Worm (Caenorhabditis elegans): ENCODE data around the gene K02E10.4.
A peak's percentile ranks its signal among the peaks of the same experiment; 100 is the strongest.

Gene K02E10.4

DNA sequence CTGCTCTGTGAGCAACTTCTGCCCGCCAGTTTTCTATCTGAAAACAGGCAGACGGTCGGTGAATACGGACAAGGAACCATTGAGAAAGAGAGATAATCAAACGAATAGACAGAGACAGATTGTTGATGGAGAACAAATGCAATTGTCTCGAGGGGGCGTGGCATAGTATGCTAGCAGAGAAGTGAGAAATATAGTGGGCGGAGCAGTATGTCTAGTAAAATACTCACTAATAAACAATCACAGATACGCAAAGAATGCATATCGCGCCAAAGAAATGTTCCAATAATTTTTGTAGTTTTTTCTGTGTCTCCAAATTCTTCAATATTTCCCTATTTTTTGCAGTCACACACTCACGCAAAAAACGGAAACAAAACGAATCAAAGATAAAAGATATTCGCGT is 49.3 kb downstream of the K02E10.4 start, which contains the start of gene tbc-12:
tbc-12 (minus strand) TSS at position 101 of the 400 bp plus-strand sequence.
- TF ChIP-seq hsf-1 (GFP tag; IDR thresholded peaks at IDR 0.05) (no peak), F33H1.4 (GFP tag; IDR thresholded peaks at IDR 0.05) (no peak), snpc-1.1 (tag; optimal IDR thresholded peaks at IDR 0.05; ENCODE audit: insufficient read depth) (no peak), Y67H2A.10 (GFP tag; conservative IDR thresholded peaks at IDR 0.05) (no peak), egl-44 (GFP tag; IDR thresholded peaks at IDR 0.05) (no peak), T26A5.8 (tag; optimal IDR thresholded peaks at IDR 0.05) (no peak), ztf-26 (tag; optimal IDR thresholded peaks at IDR 0.05) (no peak), Y79H2A.3 (GFP tag; conservative IDR thresholded peaks at IDR 0.05) (no peak), Y56A3A.18 (GFP tag; IDR thresholded peaks at IDR 0.05) (no peak), chd-7 (tag; optimal IDR thresholded peaks at IDR 0.05) (no peak), lag-1 (GFP tag; IDR thresholded peaks at IDR 0.05) (no peak), F49E8.2 (tag; optimal IDR thresholded peaks at IDR 0.05; ENCODE audit: insufficient read depth) (no peak), lir-1 (GFP tag; conservative IDR thresholded peaks at IDR 0.05) (no peak), ztf-28 (GFP tag; IDR thresholded peaks at IDR 0.05) (no peak), ceh-40 (GFP tag; IDR thresholded peaks at IDR 0.05) (no peak), B0035.1 (tag; optimal IDR thresholded peaks at IDR 0.05) (no peak), tlf-1 (GFP tag; optimal IDR thresholded peaks at IDR 0.05) (no peak), die-1 (tag; optimal IDR thresholded peaks at IDR 0.05) (no peak), ccch-3 (GFP tag; optimal IDR thresholded peaks at IDR 0.05) (no peak)

ce11 chrX:2536246-2536772 is 53.2 kb downstream of the K02E10.4 start:
- TF ChIP-seq mel-28 (tag; optimal IDR thresholded peaks at IDR 0.05; ENCODE audit: borderline replicate concordance) (no peak), sea-2 (GFP tag; IDR thresholded peaks at IDR 0.05) (no peak), egl-18 (GFP tag; IDR thresholded peaks at IDR 0.05) (0 out of 2 replicates have a peak, but pooled peaks have one; percentile 26), F49E8.2 (tag; optimal IDR thresholded peaks at IDR 0.05; ENCODE audit: insufficient read depth) (no peak), bed-1 (GFP tag; IDR thresholded peaks at IDR 0.05) (no peak), snpc-4 (GFP tag; optimal IDR thresholded peaks at IDR 0.05) (no peak), snpc-4 (tag; optimal IDR thresholded peaks at IDR 0.05) (peak in 2 of 4 experiments; percentile 4 to 15), madf-3 (GFP tag; IDR thresholded peaks at IDR 0.05) (0 out of 2 replicates have a peak, but pooled peaks have one; percentile 54), egrh-3 (GFP tag; IDR thresholded peaks at IDR 0.05) (peak; percentile 71), Y56A3A.18 (GFP tag; IDR thresholded peaks at IDR 0.05) (no peak), zfh-2 (GFP tag; conservative IDR thresholded peaks at IDR 0.05) (peak; percentile 95), let-526 (GFP tag; IDR thresholded peaks at IDR 0.05) (0 out of 2 replicates have a peak, but pooled peaks have one; percentile 5), B0336.3 (GFP tag; IDR thresholded peaks at IDR 0.05) (0 out of 2 replicates have a peak, but pooled peaks have one; percentile 19), lin-35 (GFP tag; optimal IDR thresholded peaks at IDR 0.05) (peak in 1 of 3 experiments; percentile 3), let-607 (tag; optimal IDR thresholded peaks at IDR 0.05) (no peak), chd-7 (tag; optimal IDR thresholded peaks at IDR 0.05) (peak; percentile 56), rec-8 (tag; optimal IDR thresholded peaks at IDR 0.05) (no peak), hmg-1.2 (GFP tag; IDR thresholded peaks at IDR 0.05) (peak; percentile 53; the same call in 1 of the 2 replicates), atf-7 (tag; optimal IDR thresholded peaks at IDR 0.05) (peak; percentile 17), gei-17 (GFP tag; optimal IDR thresholded peaks at IDR 0.05) (peak; percentile 8), die-1 (tag; optimal IDR thresholded peaks at IDR 0.05) (peak; percentile 31), unc-130 (GFP tag; optimal IDR thresholded peaks at IDR 0.05) (no peak), zim-3 (tag; optimal IDR thresholded peaks at IDR 0.05) (no peak), K12H6.12 (tag; optimal IDR thresholded peaks at IDR 0.05) (peak; percentile 83), cebp-1 (GFP tag; IDR thresholded peaks at IDR 0.05) (no peak), cebp-1 (tag; optimal IDR thresholded peaks at IDR 0.05) (peak; percentile 59), xnd-1 (tag; optimal IDR thresholded peaks at IDR 0.05) (no peak), K11D2.4 (GFP tag; IDR thresholded peaks at IDR 0.05) (0 out of 2 replicates have a peak, but pooled peaks have one; percentile 46), mcd-1 (GFP tag; IDR thresholded peaks at IDR 0.05) (0 out of 2 replicates have a peak, but pooled peaks have one; percentile 36), lin-40 (tag; optimal IDR thresholded peaks at IDR 0.05) (peak; percentile 54), ceh-27 (GFP tag; optimal IDR thresholded peaks at IDR 0.05) (peak; percentile 78)

Measured in whole organism, young adult.